Worm (Caenorhabditis elegans) whole organism, L4 larva: Measurements from ENCODE around the gene K07F5.7.

Experiments used
- F44E2.7 ChIP-seq: fragments of 200-800 bp; sonication (Bioruptor generic); IDR thresholded peaks from 2 replicates; pipeline ENCODE4 v2.1.2; 2022; ENCODE audit warnings: missing genetic modification characterization, missing compliant biosample characterization
- F49E8.2 ChIP-seq: sonication (generic microtip); optimal IDR thresholded peaks from 2 replicates; lab custom pipeline; 2016; ENCODE audit warnings: missing compliant biosample characterization, mild to moderate bottlenecking, missing genetic modification characterization, borderline replicate concordance
- T26A8.4 ChIP-seq: fragments of 200-800 bp; sonication (Bioruptor generic); IDR thresholded peaks from 2 replicates; pipeline ENCODE4 v1.3.6; 2022; ENCODE audit warnings: missing genetic modification characterization, missing compliant biosample characterization
- Y48G9A.11 ChIP-seq: fragments of 200-800 bp; sonication (Bioruptor generic); IDR thresholded peaks from 2 replicates; pipeline ENCODE4 v1.3.6; 2022; ENCODE audit warnings: missing genetic modification reagents, missing genetic modification characterization, missing compliant biosample characterization
- ZK337.2 ChIP-seq: fragments of 200-800 bp; sonication (Bioruptor generic); IDR thresholded peaks from 2 replicates; pipeline ENCODE4 v1.3.6; 2022; ENCODE audit warnings: missing genetic modification reagents, missing genetic modification characterization, missing compliant biosample characterization
- aha-1 ChIP-seq: fragments of 150-350 bp; peaks from one replicate; lab custom pipeline; 2014; ENCODE audit warnings: missing biosample characterization, missing genetic modification characterization
- ama-1 ChIP-seq: fragments of 150-350 bp; optimal IDR thresholded peaks from 2 replicates; lab custom pipeline; 2014; ENCODE audit warnings: inconsistent platforms, mixed read lengths
- ceh-44 ChIP-seq: fragments of 200-800 bp; sonication (Bioruptor generic); IDR thresholded peaks from 2 replicates; pipeline ENCODE4 v1.3.6; 2022; ENCODE audit warnings: missing genetic modification reagents, missing genetic modification characterization, missing compliant biosample characterization
- cey-2 ChIP-seq: sonication (generic microtip); optimal IDR thresholded peaks from 3 replicates; lab custom pipeline; 2017; ENCODE audit warnings: missing genetic modification characterization, mild to moderate bottlenecking, missing compliant biosample characterization, antibody characterized with exemption, borderline replicate concordance; ENCODE audit not compliant: insufficient read depth
- daf-12 ChIP-seq: fragments of 150-350 bp; optimal IDR thresholded peaks from 2 replicates; lab custom pipeline; 2014; ENCODE audit warnings: missing biosample characterization, missing genetic modification reagents, missing genetic modification characterization
- daf-16 ChIP-seq, 3 experiments: sonication (generic microtip); optimal IDR thresholded peaks; 2 replicates each; lab custom pipeline; 2016 to 2017; ENCODE audit warnings: missing genetic modification characterization in 3 of 3, missing genetic modification reagents in 3 of 3, mild to moderate bottlenecking in 2 of 3, missing compliant biosample characterization in 2 of 3, missing biosample characterization in 1 of 3, moderate library complexity in 1 of 3
- dmd-6 ChIP-seq: fragments of 200-800 bp; sonication (Bioruptor generic); IDR thresholded peaks from 2 replicates; pipeline ENCODE4 v1.3.6; 2022; ENCODE audit warnings: missing genetic modification reagents, missing genetic modification characterization, missing compliant biosample characterization
- dmd-9 ChIP-seq: fragments of 200-800 bp; sonication (Bioruptor generic); IDR thresholded peaks from 2 replicates; pipeline ENCODE4 v1.3.6; 2022; ENCODE audit warnings: missing genetic modification reagents, missing genetic modification characterization, missing compliant biosample characterization
- dpl-1 ChIP-seq: fragments of 150-350 bp; optimal IDR thresholded peaks from 2 replicates; lab custom pipeline; 2014; ENCODE audit warnings: missing biosample characterization, missing genetic modification reagents, missing genetic modification characterization
- duxl-1 ChIP-seq: sonication (generic microtip); optimal IDR thresholded peaks from 2 replicates; lab custom pipeline; 2016; ENCODE audit warnings: mild to moderate bottlenecking, missing genetic modification characterization, moderate library complexity, missing compliant biosample characterization; ENCODE audit not compliant: poor library complexity
- fos-1 ChIP-seq: fragments of 150-350 bp; optimal IDR thresholded peaks from 2 replicates; lab custom pipeline; 2014; ENCODE audit warnings: missing biosample characterization, missing genetic modification characterization
- lin-1 ChIP-seq: fragments of 200-800 bp; sonication (Bioruptor generic); IDR thresholded peaks from 2 replicates; pipeline ENCODE4 v1.3.6; 2022; ENCODE audit warnings: missing genetic modification reagents, missing genetic modification characterization, missing compliant biosample characterization
- lin-13 ChIP-seq: fragments of 150-350 bp; optimal IDR thresholded peaks from 2 replicates; lab custom pipeline; 2014; ENCODE audit warnings: missing biosample characterization, missing genetic modification reagents, missing genetic modification characterization
- lin-15B ChIP-seq: fragments of 150-350 bp; sonication (generic microtip); optimal IDR thresholded peaks from 3 replicates; lab custom pipeline; 2014; ENCODE audit warnings: missing biosample characterization, missing genetic modification characterization
- mep-1 ChIP-seq: fragments of 150-350 bp; sonication (generic microtip); optimal IDR thresholded peaks from 3 replicates; lab custom pipeline; 2014; ENCODE audit warnings: missing biosample characterization, missing genetic modification characterization
- mes-2 ChIP-seq: sonication (generic microtip); optimal IDR thresholded peaks from 2 replicates; lab custom pipeline; 2016; ENCODE audit warnings: missing genotype, mild to moderate bottlenecking, missing genetic modification characterization, missing compliant biosample characterization; ENCODE audit not compliant: poor library complexity, severe bottlenecking
- mxl-2 ChIP-seq: fragments of 200-800 bp; sonication (Bioruptor generic); conservative IDR thresholded peaks from 2 replicates; pipeline ENCODE4 v1.3.6; 2022; ENCODE audit warnings: missing genetic modification reagents, missing genetic modification characterization, missing compliant biosample characterization
- mxl-3 ChIP-seq: fragments of 200-800 bp; sonication (Bioruptor generic); optimal IDR thresholded peaks from 2 replicates; lab custom pipeline; 2018; ENCODE audit warnings: mild to moderate bottlenecking, missing genetic modification characterization, missing compliant biosample characterization
- nhr-102 ChIP-seq: sonication (generic microtip); optimal IDR thresholded peaks from 2 replicates; lab custom pipeline; 2016; ENCODE audit warnings: mild to moderate bottlenecking, missing genetic modification characterization, moderate library complexity, missing compliant biosample characterization
- nhr-111 ChIP-seq: fragments of 200-800 bp; sonication (Bioruptor generic); optimal IDR thresholded peaks from 2 replicates; lab custom pipeline; 2018; ENCODE audit warnings: mild to moderate bottlenecking, missing genetic modification characterization, missing compliant biosample characterization
- nhr-237 ChIP-seq: sonication (generic microtip); optimal IDR thresholded peaks from 2 replicates; lab custom pipeline; 2017; ENCODE audit warnings: missing biosample characterization, missing genetic modification characterization
- nhr-41 ChIP-seq: fragments of 200-800 bp; sonication (Bioruptor generic); IDR thresholded peaks from 2 replicates; pipeline ENCODE4 v1.3.6; 2022; ENCODE audit warnings: missing genetic modification reagents, missing genetic modification characterization, missing compliant biosample characterization
- nhr-48 ChIP-seq: sonication (generic microtip); optimal IDR thresholded peaks from 2 replicates; lab custom pipeline; 2016; ENCODE audit warnings: mild to moderate bottlenecking, missing genetic modification characterization, missing compliant biosample characterization
- nhr-6 ChIP-seq: fragments of 150-350 bp; optimal IDR thresholded peaks from 2 replicates; lab custom pipeline; 2014; ENCODE audit warnings: missing biosample characterization, missing genetic modification characterization
- nhr-76 ChIP-seq: fragments of 150-350 bp; optimal IDR thresholded peaks from 2 replicates; lab custom pipeline; 2014; ENCODE audit warnings: missing biosample characterization, missing genetic modification characterization
- php-3 ChIP-seq: fragments of 200-800 bp; sonication (Bioruptor generic); IDR thresholded peaks from 2 replicates; pipeline ENCODE4 v1.3.6; 2022; ENCODE audit warnings: missing genetic modification reagents, missing genetic modification characterization, missing compliant biosample characterization
- rbr-2 ChIP-seq: sonication (generic microtip); optimal IDR thresholded peaks from 2 replicates; lab custom pipeline; 2016; ENCODE audit warnings: missing genotype, missing genetic modification characterization, missing compliant biosample characterization
- sdz-12 ChIP-seq: fragments of 200-800 bp; sonication (Bioruptor generic); optimal IDR thresholded peaks from 2 replicates; lab custom pipeline; 2018; ENCODE audit warnings: mild to moderate bottlenecking, missing genetic modification characterization, missing compliant biosample characterization
- set-16 ChIP-seq: fragments of 200-800 bp; sonication (Bioruptor generic); IDR thresholded peaks from 2 replicates; pipeline ENCODE4 v1.3.6; 2022; ENCODE audit warnings: missing genetic modification reagents, missing genetic modification characterization, missing compliant biosample characterization
- snpc-1.2 ChIP-seq: fragments of 200-800 bp; sonication (Bioruptor generic); IDR thresholded peaks from 2 replicates; pipeline ENCODE4 v1.3.6; 2022; ENCODE audit warnings: missing genetic modification reagents, missing genetic modification characterization, missing compliant biosample characterization
- unc-39 ChIP-seq: sonication (generic microtip); optimal IDR thresholded peaks from 2 replicates; lab custom pipeline; 2017; ENCODE audit warnings: missing biosample characterization, missing genetic modification characterization
- vab-7 ChIP-seq: fragments of 200-800 bp; sonication (Bioruptor generic); IDR thresholded peaks from 2 replicates; pipeline ENCODE4 v1.3.6; 2022; ENCODE audit warnings: missing genetic modification reagents, missing genetic modification characterization, missing compliant biosample characterization
- zag-1 ChIP-seq: fragments of 150-350 bp; optimal IDR thresholded peaks from 2 replicates; lab custom pipeline; 2014; ENCODE audit warnings: missing biosample characterization, missing genetic modification characterization
- zfp-2 ChIP-seq: sonication (generic microtip); optimal IDR thresholded peaks from 2 replicates; lab custom pipeline; 2016; ENCODE audit warnings: mild to moderate bottlenecking, missing genetic modification characterization, missing compliant biosample characterization
- zip-11 ChIP-seq: fragments of 200-800 bp; sonication (Bioruptor generic); IDR thresholded peaks from 2 replicates; pipeline ENCODE4 v1.3.6; 2022; ENCODE audit warnings: missing genetic modification characterization, missing compliant biosample characterization

K07F5.7 gene

DNA sequence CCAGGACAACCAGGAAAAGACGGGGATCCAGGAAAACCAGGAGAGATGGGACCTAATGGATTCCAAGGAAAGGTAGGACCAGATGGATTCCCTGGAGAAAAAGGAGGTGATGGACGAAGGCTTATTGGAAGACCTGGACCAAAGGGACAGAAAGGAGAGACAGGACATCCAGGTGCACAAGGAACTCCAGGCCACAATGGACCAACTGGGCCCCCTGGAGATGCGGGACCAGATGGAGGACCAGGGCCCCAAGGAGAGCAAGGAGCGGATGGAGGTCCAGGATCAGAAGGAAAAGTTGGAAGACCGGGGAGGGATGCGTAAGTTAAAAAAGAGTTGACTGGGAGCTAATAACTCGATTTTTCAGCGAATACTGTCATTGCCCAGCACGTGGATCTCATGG, 25.4 kb downstream of the K07F5.7 start:
- TF ChIP-seq ceh-44 (GFP tag; lab: Robert Waterston, UW) (no peak), mes-2 (tag; lab: Kevin White, UChicago) (no peak), set-16 (GFP tag; lab: Robert Waterston, UW) (peak; percentile 71), nhr-111 (GFP tag; lab: Kevin White, UChicago) (no peak), dmd-9 (GFP tag; lab: Robert Waterston, UW) (no peak), aha-1 (tag; lab: Kevin White, UChicago) (no peak), mep-1 (tag; lab: Kevin White, UChicago) (no peak)

DNA sequence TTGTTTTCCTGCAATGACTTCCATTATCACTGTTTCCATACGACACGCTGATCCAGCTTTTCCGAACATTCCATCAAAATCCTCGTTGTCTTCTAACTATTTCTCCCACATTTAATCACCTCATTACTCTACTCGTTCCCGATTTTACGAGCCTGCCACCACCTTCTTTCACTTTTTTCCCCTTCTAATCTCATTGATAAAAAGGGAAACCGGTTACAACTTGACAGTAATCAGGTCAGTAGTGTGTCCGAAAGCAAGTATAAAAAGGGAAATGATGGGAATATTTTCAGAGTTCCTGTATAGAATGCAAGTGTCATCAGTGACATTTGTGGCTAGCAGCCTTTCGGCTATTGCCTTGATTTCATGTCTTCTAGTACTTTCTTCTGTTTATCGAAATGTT, 26.4 kb downstream of the K07F5.7 start, which contains the start of gene col-123:
TSS of gene col-123 (plus strand) at position 301 of the 400 bp plus-strand sequence.
- TF ChIP-seq mxl-2 (GFP tag; lab: Robert Waterston, UW) (no peak), nhr-48 (tag; lab: Kevin White, UChicago) (no peak), Y48G9A.11 (GFP tag; lab: Robert Waterston, UW) (no peak), nhr-41 (GFP tag; lab: Robert Waterston, UW) (no peak), fos-1 (no peak), daf-16 (GFP tag; optimal IDR thresholded peaks at IDR 0.05; lab: Kevin White, UChicago) (no peak), daf-16 (tag; optimal IDR thresholded peaks at IDR 0.05; lab: Kevin White, UChicago) (no peak), zfp-2 (no peak), daf-12 (tag; lab: Kevin White, UChicago) (no peak), vab-7 (no peak), F44E2.7 (GFP tag; lab: Robert Waterston, UW) (no peak), dmd-6 (no peak)

DNA sequence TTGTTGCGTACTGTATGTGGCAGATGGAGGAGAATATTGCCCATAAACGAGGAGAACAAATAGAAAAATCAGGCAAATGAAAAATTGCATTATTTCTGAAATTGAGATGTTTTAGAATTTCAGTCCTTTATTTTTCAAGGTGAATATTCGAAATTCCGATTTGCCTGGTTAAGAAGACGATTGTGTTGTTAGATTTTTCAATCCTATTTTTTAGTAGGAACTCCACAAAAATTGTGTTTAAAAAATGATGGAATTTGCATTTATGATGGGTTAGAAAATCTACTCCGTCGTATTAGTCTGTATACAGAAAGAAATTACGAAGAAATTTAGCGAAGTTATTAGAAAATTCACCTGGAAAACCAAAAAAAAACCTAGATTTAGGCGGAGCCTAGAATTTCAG, 32.5 kb downstream of the K07F5.7 start, which contains the start of gene egl-20:
TSS of gene egl-20 (minus strand) at position 101 of the 400 bp plus-strand sequence.
- no peak for TF ChIP-seq T26A8.4 (GFP tag; lab: Robert Waterston, UW)
- TF ChIP-seq, all 104 proteins: peak for 0

DNA sequence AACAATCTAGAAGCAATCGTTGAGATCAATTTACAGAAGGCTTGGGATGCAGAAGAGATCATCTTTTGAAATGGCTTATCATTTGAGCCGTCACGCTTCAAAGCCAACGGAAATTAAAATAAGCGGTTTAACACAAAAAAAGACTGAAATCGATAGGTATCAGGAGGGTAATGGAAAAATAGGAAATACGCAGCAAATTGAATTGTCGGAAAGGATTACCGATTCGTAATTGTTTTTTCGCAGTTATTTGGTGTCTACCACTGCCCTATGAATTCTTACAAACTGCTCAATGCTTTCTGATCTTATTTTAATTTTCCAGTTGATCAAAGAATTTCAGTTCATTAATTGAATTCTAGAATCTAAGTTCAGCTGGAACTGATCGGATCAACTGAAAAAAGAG, 36.5 kb downstream of the K07F5.7 start:
- TF ChIP-seq aha-1 (tag; lab: Kevin White, UChicago) (peak; percentile 63), duxl-1 (tag; lab: Kevin White, UChicago) (no peak)
- TF ChIP-seq, all 104 proteins: peak for 1

DNA sequence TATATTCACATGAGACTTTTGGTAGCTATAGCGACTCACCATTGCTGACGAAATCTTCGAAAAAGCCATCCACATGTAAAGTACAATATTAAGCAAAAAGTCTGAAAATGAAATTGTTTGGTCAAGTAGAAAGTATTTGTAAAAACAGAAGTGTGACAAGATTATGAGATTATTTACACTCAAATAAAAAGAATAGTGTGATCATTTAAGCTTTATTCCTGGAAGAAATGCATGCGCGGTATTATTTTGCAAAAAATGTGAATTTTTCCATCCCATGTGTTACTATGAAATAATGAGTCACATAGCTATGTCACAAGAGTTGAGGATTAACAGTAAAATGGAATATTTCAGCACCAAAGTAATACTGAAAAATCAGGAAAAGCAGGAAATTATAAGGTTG, 37.3 kb downstream of the K07F5.7 start, which contains the start of gene dct-15:
TSS of gene dct-15 (minus strand) at position 101 of the 400 bp plus-strand sequence.
- TF ChIP-seq nhr-102 (no peak), rbr-2 (tag; lab: Kevin White, UChicago) (no peak), mxl-3 (GFP tag; lab: Kevin White, UChicago) (no peak), daf-16 (GFP tag; optimal IDR thresholded peaks at IDR 0.05; lab: Kevin White, UChicago) (no peak), daf-16 (tag; optimal IDR thresholded peaks at IDR 0.05; lab: Kevin White, UChicago) (no peak), lin-13 (GFP tag; lab: Kevin White, UChicago) (no peak), F49E8.2 (tag; lab: Kevin White, UChicago) (no peak), sdz-12 (GFP tag; lab: Kevin White, UChicago) (no peak), zag-1 (no peak), set-16 (GFP tag; lab: Robert Waterston, UW) (no peak), nhr-48 (tag; lab: Kevin White, UChicago) (no peak), cey-2 (no peak), mes-2 (tag; lab: Kevin White, UChicago) (no peak), nhr-111 (GFP tag; lab: Kevin White, UChicago) (no peak)
- TF ChIP-seq, all 104 proteins: peak for 0

DNA sequence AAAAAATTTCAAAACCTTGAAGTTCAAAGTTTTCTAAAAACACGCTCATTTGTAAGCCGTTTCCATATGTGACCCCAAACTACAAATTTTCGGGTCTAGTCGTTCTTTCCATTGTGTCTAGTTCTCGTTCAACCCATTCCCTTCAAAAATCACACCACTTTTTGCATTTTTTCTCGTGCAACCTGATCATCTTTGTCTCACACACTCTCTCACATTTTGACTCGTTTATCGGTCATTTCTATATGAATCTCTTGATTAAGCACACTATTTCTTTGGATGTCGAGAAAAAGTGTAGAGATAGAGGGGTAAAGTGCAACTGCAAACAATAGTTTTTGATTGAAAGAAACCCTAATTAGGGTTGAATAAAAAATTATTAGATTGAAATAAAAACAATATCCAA, 44.4 kb downstream of the K07F5.7 start:
- TF ChIP-seq dpl-1 (GFP tag; lab: Kevin White, UChicago) (peak; percentile 3), nhr-76 (no peak), dmd-9 (GFP tag; lab: Robert Waterston, UW) (no peak), nhr-237 (tag; lab: Kevin White, UChicago) (no peak), vab-7 (no peak), zip-11 (GFP tag; lab: Robert Waterston, UW) (no peak), ama-1 (lab: Kevin White, UChicago) (no peak), nhr-6 (peak; percentile 24), daf-12 (tag; lab: Kevin White, UChicago) (no peak), unc-39 (no peak), snpc-1.2 (GFP tag; lab: Robert Waterston, UW) (no peak), nhr-48 (tag; lab: Kevin White, UChicago) (peak; percentile 43), ZK337.2 (GFP tag; lab: Robert Waterston, UW) (no peak), zag-1 (no peak), lin-1 (GFP tag; lab: Robert Waterston, UW) (peak; percentile 81; the same call in 1 of the 2 replicates), lin-15B (tag; lab: Kevin White, UChicago) (no peak), php-3 (GFP tag; lab: Robert Waterston, UW) (peak; percentile 40; the same call in 1 of the 2 replicates)
